Fruit fly (Drosophila melanogaster) ovary, adult (tissue): ENCODE data around the gene CG2444.

Experiments
- CG17801 ChIP-seq: fragments of 200-800 bp; optimal IDR thresholded peaks from 2 replicates; lab custom pipeline; 2019; ENCODE audit warnings: missing biosample characterization, mild to moderate bottlenecking, missing genetic modification characterization, moderate library complexity; ENCODE audit not compliant: partially characterized antibody

The CG2444 gene

dm6 chrX:11714529-11715262, 9.6 kb upstream of the CG2444 start:
- TF ChIP-seq CG17801: peak; percentile 64

- TF ChIP-seq CG17801: peak; percentile 41
These were observed 8.9 kb upstream of the CG2444 start for dm6 chrX:11713808-11714528.

- TF ChIP-seq CG17801: peak; percentile 31
These were observed 5.0 kb upstream of the CG2444 start, which contains the start of gene FucT6 for dm6 chrX:11709799-11710720. Gene FucT6, minus strand, starts transcription at chrX:11709951.

dm6 chrX:11700765-11701164, 4.3 kb downstream of the CG2444 start:
- no peak for TF ChIP-seq CG17801

- TF ChIP-seq CG17801: peak; percentile 9
These were observed 9.3 kb downstream of the CG2444 start for dm6 chrX:11695883-11696211.

dm6 chrX:11694959-11695882, 9.9 kb downstream of the CG2444 start, which contains the start of gene PhKgamma:
Gene PhKgamma, plus strand, starts transcription at chrX:11695137.
- no peak for TF ChIP-seq CG17801

- TF ChIP-seq CG17801: no peak
These were observed 15.4 kb downstream of the CG2444 start for dm6 chrX:11689669-11690068.

dm6 chrX:11687666-11688492, 17.2 kb downstream of the CG2444 start:
- TF ChIP-seq CG17801: no peak

dm6 chrX:11686675-11687074, 18.4 kb downstream of the CG2444 start:
- TF ChIP-seq CG17801: no peak

- peak; percentile 18 for TF ChIP-seq CG17801
These were observed 19.0 kb downstream of the CG2444 start for dm6 chrX:11685918-11686640.

- peak; percentile 28 for TF ChIP-seq CG17801
These were observed 20.6 kb downstream of the CG2444 start for dm6 chrX:11684462-11684861.

dm6 chrX:11683480-11683879, 21.6 kb downstream of the CG2444 start:
- peak; percentile 47 for TF ChIP-seq CG17801

- peak; percentile 69 for TF ChIP-seq CG17801
These were observed 23.2 kb downstream of the CG2444 start for dm6 chrX:11681558-11682551.
